Worm (Caenorhabditis elegans) whole organism, L2 larva: ENCODE measurements around the gene F02D8.9.

ENCODE experiments used
- ceh-82 ChIP-seq: fragments of 150-350 bp; optimal IDR thresholded peaks from 2 replicates; lab custom pipeline; 2014; ENCODE audit warnings: missing biosample characterization, missing genetic modification characterization
- fos-1 ChIP-seq: fragments of 150-350 bp; optimal IDR thresholded peaks from 2 replicates; lab custom pipeline; 2014; ENCODE audit warnings: missing biosample characterization, missing genetic modification characterization
- lin-39 ChIP-seq: fragments of 150-350 bp; optimal IDR thresholded peaks from 2 replicates; lab custom pipeline; 2014; ENCODE audit warnings: missing biosample characterization, missing genetic modification reagents, missing genetic modification characterization

DNA sequence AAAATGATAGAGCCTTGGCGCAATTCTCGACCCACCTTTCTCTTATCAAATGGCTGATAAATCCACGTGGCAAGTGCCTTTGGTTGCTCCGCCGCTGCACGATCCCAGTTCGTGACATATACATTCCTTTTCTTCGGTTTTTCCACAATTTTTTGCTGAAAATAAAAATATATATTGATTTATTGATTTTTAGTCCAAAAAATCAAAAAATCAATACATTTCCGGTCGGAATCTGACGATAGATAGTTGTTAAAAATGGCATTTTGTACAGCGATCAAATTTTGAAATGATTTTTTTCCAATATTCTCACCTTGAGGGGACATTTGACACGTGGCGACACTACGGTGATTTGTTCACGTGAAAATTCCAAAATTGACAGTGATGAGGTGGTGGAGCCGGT, 11.8 kb downstream of the F02D8.9 start:
- TF ChIP-seq fos-1 (no peak), lin-39 (no peak), ceh-82 (tag; lab: Kevin White, UChicago) (no peak)
